Worm (Caenorhabditis elegans) whole organism, L1 larva: Measurements from ENCODE around the gene F28A10.5.

Experiments
- C16A3.4 ChIP-seq: fragments of 150-350 bp; optimal IDR thresholded peaks from 2 replicates; lab custom pipeline; 2014; ENCODE audit warnings: missing biosample characterization, missing genetic modification characterization
- C34B4.2 ChIP-seq: sonication (generic microtip); optimal IDR thresholded peaks from 2 replicates; lab custom pipeline; 2017; ENCODE audit warnings: mild to moderate bottlenecking, missing genetic modification characterization, missing compliant biosample characterization
- F16B12.6 ChIP-seq: fragments of 150-350 bp; optimal IDR thresholded peaks from 2 replicates; lab custom pipeline; 2014; ENCODE audit warnings: missing biosample characterization, missing genetic modification characterization
- aly-2 ChIP-seq: fragments of 150-350 bp; optimal IDR thresholded peaks from 2 replicates; lab custom pipeline; 2014; ENCODE audit warnings: missing biosample characterization, missing genetic modification characterization
- ama-1 ChIP-seq: fragments of 150-350 bp; optimal IDR thresholded peaks from 2 replicates; lab custom pipeline; 2014
- blmp-1 ChIP-seq: fragments of 150-350 bp; optimal IDR thresholded peaks from 2 replicates; lab custom pipeline; 2014; ENCODE audit warnings: missing biosample characterization, missing genetic modification characterization
- ceh-8 ChIP-seq: fragments of 200-800 bp; sonication (Bioruptor generic); optimal IDR thresholded peaks from 2 replicates; lab custom pipeline; 2018; ENCODE audit warnings: mild to moderate bottlenecking, missing genetic modification characterization, moderate library complexity, missing compliant biosample characterization
- ceh-90 ChIP-seq: sonication (generic microtip); optimal IDR thresholded peaks from 2 replicates; lab custom pipeline; 2016; ENCODE audit warnings: missing genetic modification characterization, missing compliant biosample characterization
- ces-1 ChIP-seq: fragments of 150-350 bp; optimal IDR thresholded peaks from 2 replicates; lab custom pipeline; 2014; ENCODE audit warnings: missing biosample characterization, missing genetic modification reagents, missing genetic modification characterization
- dpl-1 ChIP-seq, 3 experiments: fragments of 150-350 bp in 2 of 3; sonication (generic microtip) in 1 of 3; optimal IDR thresholded peaks; 2 replicates each; lab custom pipeline; 2014 to 2017; ENCODE audit warnings: missing biosample characterization in 3 of 3, missing genetic modification characterization in 3 of 3, missing genetic modification reagents in 3 of 3
- dsc-1 ChIP-seq: sonication (generic microtip); optimal IDR thresholded peaks from 2 replicates; lab custom pipeline; 2016; ENCODE audit warnings: mild to moderate bottlenecking, missing genetic modification characterization, missing compliant biosample characterization
- efl-1 ChIP-seq, 4 experiments: fragments of 150-350 bp; optimal IDR thresholded peaks in 3 of 4; peaks in 1 of 4; 1 replicate in 1 of 4; 2 replicates in 3 of 4; lab custom pipeline; 2014; ENCODE audit warnings: missing biosample characterization in 2 of 4, missing genetic modification characterization in 2 of 4, missing genetic modification reagents in 2 of 4
- elt-2 ChIP-seq: sonication (generic microtip); optimal IDR thresholded peaks from 2 replicates; lab custom pipeline; 2016; ENCODE audit warnings: missing genetic modification characterization, mild to moderate bottlenecking, inconsistent platforms, missing compliant biosample characterization, missing genetic modification reagents
- elt-3 ChIP-seq, 6 experiments: fragments of 150-350 bp in 1 of 6; sonication (generic microtip); optimal IDR thresholded peaks; 2 replicates each; lab custom pipeline; 2017 to 2018; ENCODE audit warnings: missing biosample characterization in 6 of 6, missing genetic modification characterization in 6 of 6, inconsistent platforms in 1 of 6
- hlh-4 ChIP-seq: sonication (generic microtip); optimal IDR thresholded peaks from 2 replicates; lab custom pipeline; 2016; ENCODE audit warnings: mild to moderate bottlenecking, missing genetic modification characterization, missing compliant biosample characterization
- hpl-2 ChIP-seq: fragments of 150-350 bp; optimal IDR thresholded peaks from 2 replicates; lab custom pipeline; 2014; ENCODE audit warnings: missing biosample characterization, missing genetic modification reagents, missing genetic modification characterization
- isw-1 ChIP-seq: fragments of 200-800 bp; sonication (Bioruptor generic); IDR thresholded peaks from 2 replicates; pipeline ENCODE4 v1.3.6; 2022; ENCODE audit warnings: missing genetic modification characterization, missing compliant biosample characterization
- lin-13 ChIP-seq: fragments of 150-350 bp; optimal IDR thresholded peaks from 2 replicates; lab custom pipeline; 2014; ENCODE audit warnings: missing biosample characterization, missing genetic modification reagents, missing genetic modification characterization
- lin-14 ChIP-seq: fragments of 200-800 bp; sonication (Bioruptor generic); optimal IDR thresholded peaks from 2 replicates; lab custom pipeline; 2018; ENCODE audit warnings: mild to moderate bottlenecking, missing genetic modification characterization, moderate library complexity, missing compliant biosample characterization
- lin-35 ChIP-seq, 2 experiments: fragments of 150-350 bp; optimal IDR thresholded peaks; 2 replicates each; lab custom pipeline; 2014; ENCODE audit warnings: missing biosample characterization in 2 of 2, missing genetic modification characterization in 2 of 2, missing genetic modification reagents in 2 of 2
- lir-3 ChIP-seq: sonication (generic microtip); optimal IDR thresholded peaks from 2 replicates; lab custom pipeline; 2016; ENCODE audit warnings: mild to moderate bottlenecking, missing genetic modification characterization, moderate library complexity, missing compliant biosample characterization; ENCODE audit not compliant: poor library complexity
- lsy-2 ChIP-seq, 2 experiments: fragments of 150-350 bp; optimal IDR thresholded peaks; 2 replicates each; lab custom pipeline; 2014; ENCODE audit warnings: missing biosample characterization in 2 of 2, missing genetic modification characterization in 2 of 2
- mdl-1 ChIP-seq, 2 experiments: fragments of 150-350 bp; optimal IDR thresholded peaks; 2 replicates each; lab custom pipeline; 2014 to 2017; ENCODE audit warnings: missing biosample characterization in 2 of 2, missing genetic modification characterization in 2 of 2, inconsistent platforms in 1 of 2
- mep-1 ChIP-seq: fragments of 150-350 bp; optimal IDR thresholded peaks from 2 replicates; lab custom pipeline; 2014; ENCODE audit warnings: missing biosample characterization, missing genetic modification characterization
- nhr-19 ChIP-seq: fragments of 200-800 bp; sonication (Bioruptor generic); conservative IDR thresholded peaks from 2 replicates; pipeline ENCODE4 v1.3.6; 2022; ENCODE audit warnings: missing genetic modification characterization, missing compliant biosample characterization
- nhr-20 ChIP-seq: sonication (generic microtip); optimal IDR thresholded peaks from 2 replicates; lab custom pipeline; 2016; ENCODE audit warnings: mild to moderate bottlenecking, missing genetic modification characterization, missing compliant biosample characterization
- nhr-28 ChIP-seq: fragments of 150-350 bp; optimal IDR thresholded peaks from 2 replicates; lab custom pipeline; 2014; ENCODE audit warnings: missing biosample characterization, missing genetic modification characterization
- nhr-47 ChIP-seq: sonication (generic microtip); optimal IDR thresholded peaks from 2 replicates; lab custom pipeline; 2016; ENCODE audit warnings: mild to moderate bottlenecking, missing genetic modification characterization, moderate library complexity, missing compliant biosample characterization
- nhr-71 ChIP-seq: sonication (generic microtip); optimal IDR thresholded peaks from 2 replicates; lab custom pipeline; 2016; ENCODE audit warnings: mild to moderate bottlenecking, missing genetic modification characterization, moderate library complexity, missing compliant biosample characterization
- nhr-77 ChIP-seq: fragments of 150-350 bp; optimal IDR thresholded peaks from 2 replicates; lab custom pipeline; 2014; ENCODE audit warnings: missing biosample characterization, missing genetic modification characterization
- nhr-84 ChIP-seq: sonication (generic microtip); optimal IDR thresholded peaks from 2 replicates; lab custom pipeline; 2017; ENCODE audit warnings: missing biosample characterization, missing genetic modification characterization
- nhr-85 ChIP-seq: sonication (generic microtip); peaks from one replicate; lab custom pipeline; 2016; ENCODE audit warnings: missing genetic modification characterization, inconsistent platforms, missing compliant biosample characterization
- nhr-90 ChIP-seq: sonication (generic microtip); optimal IDR thresholded peaks from 2 replicates; lab custom pipeline; 2016; ENCODE audit warnings: mild to moderate bottlenecking, missing genetic modification characterization, missing compliant biosample characterization; ENCODE audit not compliant: poor library complexity
- pag-3 ChIP-seq: sonication (generic microtip); optimal IDR thresholded peaks from 2 replicates; lab custom pipeline; 2017; ENCODE audit warnings: missing genetic modification characterization, mild to moderate bottlenecking, missing compliant biosample characterization, antibody characterized with exemption, borderline replicate concordance; ENCODE audit not compliant: insufficient read depth
- rnt-1 ChIP-seq: sonication (generic microtip); optimal IDR thresholded peaks from 2 replicates; lab custom pipeline; 2016; ENCODE audit warnings: mild to moderate bottlenecking, missing genetic modification characterization, moderate library complexity, missing compliant biosample characterization
- snpc-4 ChIP-seq: fragments of 150-350 bp; optimal IDR thresholded peaks from 2 replicates; lab custom pipeline; 2014; ENCODE audit warnings: missing biosample characterization, missing genetic modification characterization
- snu-23 ChIP-seq: sonication (generic microtip); optimal IDR thresholded peaks from 2 replicates; lab custom pipeline; 2016; ENCODE audit warnings: missing genetic modification characterization, missing compliant biosample characterization
- swsn-7 ChIP-seq: sonication (generic microtip); optimal IDR thresholded peaks from 2 replicates; lab custom pipeline; 2016; ENCODE audit warnings: missing genetic modification characterization, missing compliant biosample characterization
- tbx-2 ChIP-seq: sonication (generic microtip); optimal IDR thresholded peaks from 2 replicates; lab custom pipeline; 2016; ENCODE audit warnings: missing genetic modification characterization, missing compliant biosample characterization
- unc-86 ChIP-seq: sonication (generic microtip); optimal IDR thresholded peaks from 2 replicates; lab custom pipeline; 2016; ENCODE audit warnings: missing genetic modification characterization, missing compliant biosample characterization
- ztf-4 ChIP-seq: fragments of 150-350 bp; optimal IDR thresholded peaks from 2 replicates; lab custom pipeline; 2014; ENCODE audit warnings: missing biosample characterization, missing genetic modification characterization

The F28A10.5 gene

DNA sequence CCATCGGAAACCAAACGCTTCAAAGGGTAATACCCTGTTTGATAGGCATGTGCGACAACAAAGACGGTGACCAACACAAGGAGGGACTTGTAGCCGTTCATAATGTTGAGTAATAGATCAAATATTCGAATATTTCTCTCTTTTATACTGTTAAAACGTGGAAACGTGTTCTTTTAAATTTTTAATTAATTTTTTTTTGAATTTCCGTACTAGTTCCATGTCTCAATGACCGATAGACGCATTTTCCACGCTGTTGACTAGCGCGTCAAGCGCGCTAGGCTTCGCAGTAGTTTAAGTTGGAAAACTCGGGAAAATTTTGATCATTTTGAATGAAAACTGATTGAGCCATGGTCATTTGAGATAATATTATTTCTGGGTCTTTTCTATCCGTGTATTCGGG, 16.3 kb upstream of the F28A10.5 start, which contains the start of gene Y46B2A.3:
Gene Y46B2A.3 (minus strand): TSS at position 101 of the 400 bp plus-strand sequence.
- TF ChIP-seq nhr-77 (tag; lab: Kevin White, UChicago), result no peak
- TF ChIP-seq, all 84 proteins: peak for 0

DNA sequence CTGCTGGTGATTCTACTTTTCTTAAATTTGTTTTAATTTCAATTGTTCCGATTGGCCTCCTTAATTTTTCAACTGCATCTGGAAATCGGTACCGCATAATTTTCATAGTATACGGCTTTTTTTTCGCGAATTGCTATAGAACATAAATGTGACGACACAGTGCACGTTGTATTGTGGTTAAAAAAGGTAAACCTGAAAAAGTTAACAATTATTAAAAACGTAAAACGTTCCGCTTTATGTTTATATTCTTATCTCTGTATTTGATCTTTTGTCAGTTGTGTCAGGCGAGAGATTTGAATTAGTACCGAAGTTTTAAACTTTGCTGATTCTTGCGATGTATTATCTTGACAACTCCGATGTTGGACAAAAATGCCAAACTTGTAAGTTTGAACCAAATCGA, 11.1 kb upstream of the F28A10.5 start, which contains the start of gene Y46B2A.4:
Gene Y46B2A.4 (plus strand): TSS at position 301 of the 400 bp plus-strand sequence.
- no peak for TF ChIP-seq lin-14 (GFP tag; lab: Kevin White, UChicago)

DNA sequence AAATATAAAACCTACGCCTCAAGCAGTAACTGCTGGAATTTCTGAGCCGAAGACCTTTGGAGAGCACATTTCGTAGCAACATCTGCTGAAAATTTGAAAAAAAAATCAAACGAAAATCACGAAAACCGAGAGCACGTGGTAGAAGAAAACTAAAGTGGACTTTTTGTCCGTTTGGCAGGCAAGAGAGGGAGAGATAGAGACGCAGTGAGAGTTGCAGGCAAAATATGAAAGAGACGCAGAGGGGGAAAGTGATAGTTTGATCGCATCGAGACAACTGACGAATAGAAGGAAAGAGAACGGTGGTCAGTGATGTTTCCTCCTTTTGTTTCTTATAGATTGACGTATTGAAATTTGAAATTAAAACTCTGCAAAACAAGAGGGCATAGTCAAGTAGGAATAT, 1.9 kb downstream of the F28A10.5 start, which contains the start of the genes acdh-9 and F28A10.13:
Gene acdh-9 (minus strand): TSS at position 85 of the 400 bp plus-strand sequence.
Gene F28A10.13 (plus strand): TSS at position 294 of the 400 bp plus-strand sequence.
- TF ChIP-seq F16B12.6 (tag; lab: Kevin White, UChicago) (no peak), hlh-4 (tag; lab: Kevin White, UChicago) (no peak), C16A3.4 (tag; lab: Kevin White, UChicago) (peak; percentile 4), isw-1 (no peak), nhr-28 (tag; lab: Kevin White, UChicago) (no peak), lin-35 (GFP tag; optimal IDR thresholded peaks at IDR 0.05; lab: Kevin White, UChicago) (peak; percentile 13 to 75), dsc-1 (tag; lab: Kevin White, UChicago) (no peak), tbx-2 (peak; percentile 28), blmp-1 (tag; lab: Kevin White, UChicago) (peak; percentile 59), lin-14 (GFP tag; lab: Kevin White, UChicago) (peak; percentile 84), mep-1 (tag; lab: Kevin White, UChicago) (peak; percentile 53), C34B4.2 (tag; lab: Kevin White, UChicago) (no peak), lin-13 (GFP tag; lab: Kevin White, UChicago) (peak; percentile 9), ztf-4 (tag; lab: Kevin White, UChicago) (peak; percentile 13), ceh-8 (GFP tag; lab: Kevin White, UChicago) (no peak), lir-3 (tag; lab: Kevin White, UChicago) (peak; percentile 6), efl-1 (optimal IDR thresholded peaks at IDR 0.05; lab: Kevin White, UChicago) (peak; percentile 52 to 59), efl-1 (GFP tag; optimal IDR thresholded peaks at IDR 0.05 in 1 of 2; lab: Kevin White, UChicago) (peak in 1 of 2 experiments; percentile 40), nhr-20 (tag; lab: Kevin White, UChicago) (peak; percentile 93), snpc-4 (peak; percentile 1), nhr-71 (tag; lab: Kevin White, UChicago) (peak; percentile 87), ces-1 (GFP tag; lab: Kevin White, UChicago) (no peak), mdl-1 (tag; optimal IDR thresholded peaks at IDR 0.05; lab: Kevin White, UChicago) (peak in 1 of 2 experiments; percentile 91), unc-86 (tag; lab: Kevin White, UChicago) (no peak), nhr-19 (peak; percentile 51), nhr-47 (tag; lab: Kevin White, UChicago) (peak; percentile 16), elt-2 (tag; lab: Kevin White, UChicago) (peak; percentile 25), snu-23 (GFP tag; lab: Kevin White, UChicago) (peak; percentile 82), lsy-2 (tag; optimal IDR thresholded peaks at IDR 0.05; lab: Kevin White, UChicago) (peak in 1 of 2 experiments; percentile 51), aly-2 (tag; lab: Kevin White, UChicago) (no peak), dpl-1 (GFP tag; optimal IDR thresholded peaks at IDR 0.05; lab: Kevin White, UChicago) (peak; percentile 21 to 35 (median 29)), nhr-85 (tag; lab: Kevin White, UChicago) (peak; percentile 72), elt-3 (tag; optimal IDR thresholded peaks at IDR 0.05; lab: Kevin White, UChicago) (peak in 1 of 6 experiments; percentile 5), nhr-84 (tag; lab: Kevin White, UChicago) (no peak), pag-3 (tag; lab: Kevin White, UChicago) (peak; percentile 40), nhr-90 (tag; lab: Kevin White, UChicago) (peak; percentile 37), swsn-7 (tag; lab: Kevin White, UChicago) (peak; percentile 35), ama-1 (lab: Kevin White, UChicago) (no peak), ceh-90 (tag; lab: Kevin White, UChicago) (no peak), rnt-1 (tag; lab: Kevin White, UChicago) (peak; percentile 75), hpl-2 (GFP tag; lab: Kevin White, UChicago) (no peak)
